Worm (Caenorhabditis elegans): ENCODE measurements around the gene ubc-23.

The ubc-23 gene

DNA sequence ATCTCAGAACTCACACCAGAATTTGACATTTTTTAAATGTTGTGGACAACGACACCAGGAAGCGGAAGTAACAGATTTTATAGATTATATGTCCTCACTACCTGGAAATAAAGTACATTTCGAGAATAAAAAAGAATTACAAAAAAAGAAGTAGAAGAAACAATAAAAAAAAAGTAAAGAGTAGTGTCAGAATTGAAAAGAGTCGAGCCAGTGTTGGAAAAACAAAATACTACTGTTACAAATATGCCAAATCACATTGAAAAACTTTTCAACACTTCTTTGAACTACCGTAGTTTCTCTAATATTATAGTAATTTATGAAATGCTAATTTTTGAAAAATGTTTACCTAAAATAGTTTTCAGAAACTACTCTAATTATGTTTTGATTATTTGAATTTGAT, 30.7 kb downstream of the ubc-23 start, which contains the start of gene C06E2.1:
C06E2.1 (minus strand) TSS at position 101 of the 400 bp plus-strand sequence.
- TF ChIP-seq med-1 (GFP tag; optimal IDR thresholded peaks at IDR 0.05; ENCODE audit: insufficient read depth) (no peak), tab-1 (GFP tag; IDR thresholded peaks at IDR 0.05) (no peak), ztf-29 (GFP tag; IDR thresholded peaks at IDR 0.05) (no peak), ztf-23 (GFP tag; IDR thresholded peaks at IDR 0.05) (no peak), cog-1 (tag; optimal IDR thresholded peaks at IDR 0.05) (no peak), ref-1 (GFP tag; conservative IDR thresholded peaks at IDR 0.05) (no peak), klf-2 (GFP tag; conservative IDR thresholded peaks at IDR 0.05) (no peak), T22C8.4 (GFP tag; IDR thresholded peaks at IDR 0.05) (no peak), flt-1 (GFP tag; IDR thresholded peaks at IDR 0.05) (no peak)

DNA sequence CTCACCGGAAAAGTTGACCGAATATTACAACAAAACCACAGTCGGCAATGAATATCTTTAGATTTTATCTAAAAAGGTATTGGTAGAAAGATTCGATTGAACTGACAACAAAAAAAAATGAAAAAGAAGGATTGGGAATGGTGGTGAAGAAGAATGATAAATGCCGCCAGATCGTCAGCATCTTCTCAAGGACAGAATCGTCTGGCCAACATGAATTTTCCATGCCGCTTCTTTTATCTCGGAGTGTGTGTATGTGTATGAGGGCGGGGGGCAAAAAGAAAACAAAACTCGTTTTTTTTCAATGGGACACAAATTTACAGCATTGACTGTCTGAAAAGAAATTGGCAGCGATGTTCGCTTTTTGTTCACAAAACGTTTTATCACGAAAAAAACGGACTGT, 31.8 kb downstream of the ubc-23 start:
- TF ChIP-seq T22C8.4 (GFP tag; IDR thresholded peaks at IDR 0.05) (no peak), flt-1 (GFP tag; IDR thresholded peaks at IDR 0.05) (no peak), ztf-29 (GFP tag; IDR thresholded peaks at IDR 0.05) (no peak), ztf-23 (GFP tag; IDR thresholded peaks at IDR 0.05) (no peak), klf-2 (GFP tag; conservative IDR thresholded peaks at IDR 0.05) (no peak), med-1 (GFP tag; optimal IDR thresholded peaks at IDR 0.05; ENCODE audit: insufficient read depth) (no peak), tab-1 (GFP tag; IDR thresholded peaks at IDR 0.05) (no peak), cog-1 (tag; optimal IDR thresholded peaks at IDR 0.05) (no peak), ref-1 (GFP tag; conservative IDR thresholded peaks at IDR 0.05) (no peak)

DNA sequence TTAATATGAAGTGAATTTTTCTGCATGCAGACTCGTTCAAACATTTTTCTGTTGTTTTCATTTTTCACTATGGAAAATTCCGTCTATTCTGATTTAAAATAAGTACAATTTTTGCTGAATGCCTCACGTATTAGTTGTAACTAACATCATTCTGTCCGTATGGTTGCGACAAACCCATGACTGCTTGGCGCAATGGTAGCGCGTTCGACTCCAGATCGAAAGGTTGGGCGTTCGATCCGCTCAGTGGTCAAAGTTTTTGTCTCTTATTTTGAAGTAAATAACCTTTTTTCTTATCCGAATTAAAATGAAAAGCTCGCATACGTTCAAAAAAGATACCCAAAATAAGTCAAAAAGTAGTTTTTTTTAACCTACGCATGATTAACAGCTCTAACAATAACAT, 33.1 kb downstream of the ubc-23 start:
- no peak for TF ChIP-seq med-1 (GFP tag; optimal IDR thresholded peaks at IDR 0.05; ENCODE audit: insufficient read depth)
- no peak for TF ChIP-seq klf-2 (GFP tag; conservative IDR thresholded peaks at IDR 0.05)
- no peak for TF ChIP-seq T22C8.4 (GFP tag; IDR thresholded peaks at IDR 0.05)
- TF ChIP-seq ztf-29 (GFP tag; IDR thresholded peaks at IDR 0.05) = no peak
- TF ChIP-seq ref-1 (GFP tag; conservative IDR thresholded peaks at IDR 0.05) = no peak
- no peak for TF ChIP-seq cog-1 (tag; optimal IDR thresholded peaks at IDR 0.05)

DNA sequence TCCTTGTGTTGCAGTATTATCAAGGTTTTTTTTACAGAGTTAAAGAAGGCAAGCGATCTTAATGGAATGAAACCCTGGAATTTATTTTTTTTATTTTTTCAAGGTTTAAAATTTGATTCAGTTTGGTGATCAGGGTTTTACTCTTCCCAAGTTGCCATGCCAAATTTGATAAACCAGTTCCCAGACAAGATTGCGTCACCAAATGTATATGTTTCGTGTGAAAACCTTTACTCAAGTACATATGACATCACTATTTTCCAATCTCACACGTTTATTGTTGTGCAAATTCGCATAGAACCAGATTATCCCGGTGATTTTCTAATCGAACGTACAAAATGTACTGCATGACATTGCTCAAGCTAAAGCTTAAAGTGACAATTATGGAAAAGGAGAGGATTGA, 34.6 kb downstream of the ubc-23 start:
- no peak for TF ChIP-seq ref-1 (GFP tag; conservative IDR thresholded peaks at IDR 0.05)
- no peak for TF ChIP-seq med-1 (GFP tag; optimal IDR thresholded peaks at IDR 0.05; ENCODE audit: insufficient read depth)
- TF ChIP-seq ztf-29 (GFP tag; IDR thresholded peaks at IDR 0.05) = no peak
- no peak for TF ChIP-seq cog-1 (tag; optimal IDR thresholded peaks at IDR 0.05)
- TF ChIP-seq tab-1 (GFP tag; IDR thresholded peaks at IDR 0.05) = no peak
- TF ChIP-seq flt-1 (GFP tag; IDR thresholded peaks at IDR 0.05) = no peak
- no peak for TF ChIP-seq ztf-23 (GFP tag; IDR thresholded peaks at IDR 0.05)
- no peak for TF ChIP-seq T22C8.4 (GFP tag; IDR thresholded peaks at IDR 0.05)
- no peak for TF ChIP-seq klf-2 (GFP tag; conservative IDR thresholded peaks at IDR 0.05)

DNA sequence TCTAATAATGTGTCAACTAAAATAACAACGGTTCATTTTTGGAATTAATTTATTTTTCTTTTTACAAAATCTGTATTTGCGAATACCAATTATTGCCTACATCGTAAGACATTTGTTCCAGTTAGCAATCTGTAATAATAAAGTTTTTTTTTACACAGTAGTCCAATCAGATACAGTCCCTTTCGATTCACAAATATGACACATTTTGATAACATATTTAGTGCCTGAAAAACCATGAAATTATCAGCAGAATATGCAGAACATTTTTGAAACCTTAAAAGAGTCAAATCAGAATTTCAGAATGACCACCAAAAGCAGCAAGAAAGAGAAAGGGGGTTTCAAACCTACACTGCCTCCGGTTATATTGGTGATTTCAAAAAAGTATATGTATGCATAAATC, 35.3 kb downstream of the ubc-23 start, which contains the start of gene C06E2.2:
C06E2.2 (plus strand) TSS at position 301 of the 400 bp plus-strand sequence.
- TF ChIP-seq tab-1 (GFP tag; IDR thresholded peaks at IDR 0.05) = no peak
- TF ChIP-seq T22C8.4 (GFP tag; IDR thresholded peaks at IDR 0.05) = no peak
- TF ChIP-seq cog-1 (tag; optimal IDR thresholded peaks at IDR 0.05) = no peak
- no peak for TF ChIP-seq ztf-29 (GFP tag; IDR thresholded peaks at IDR 0.05)
- no peak for TF ChIP-seq med-1 (GFP tag; optimal IDR thresholded peaks at IDR 0.05; ENCODE audit: insufficient read depth)
- TF ChIP-seq ztf-23 (GFP tag; IDR thresholded peaks at IDR 0.05) = no peak
- no peak for TF ChIP-seq ref-1 (GFP tag; conservative IDR thresholded peaks at IDR 0.05)
- no peak for TF ChIP-seq klf-2 (GFP tag; conservative IDR thresholded peaks at IDR 0.05)
- no peak for TF ChIP-seq flt-1 (GFP tag; IDR thresholded peaks at IDR 0.05)

DNA sequence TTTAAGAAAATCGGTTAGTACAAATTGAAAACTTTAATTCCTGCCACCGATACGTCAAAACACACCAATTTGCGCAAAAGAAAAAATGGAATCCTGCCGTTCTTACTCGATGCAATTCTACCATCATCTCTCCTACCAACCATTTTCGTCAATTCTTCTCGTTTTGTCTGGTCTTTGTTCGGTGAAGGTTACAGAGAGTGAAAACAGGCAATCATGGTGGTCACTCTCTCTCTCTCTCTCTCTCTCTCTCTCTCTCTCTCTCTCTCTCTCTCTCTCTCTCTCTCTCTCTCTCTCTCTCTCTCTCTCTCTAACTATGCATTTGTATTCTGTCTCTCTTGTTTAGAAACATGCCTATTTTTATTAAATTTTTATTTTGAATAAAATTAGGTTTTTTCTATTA, 38.1 kb downstream of the ubc-23 start:
- TF ChIP-seq cog-1 (tag; optimal IDR thresholded peaks at IDR 0.05) = no peak
- TF ChIP-seq tab-1 (GFP tag; IDR thresholded peaks at IDR 0.05) = no peak
- no peak for TF ChIP-seq ztf-23 (GFP tag; IDR thresholded peaks at IDR 0.05)
- TF ChIP-seq ref-1 (GFP tag; conservative IDR thresholded peaks at IDR 0.05) = no peak
- no peak for TF ChIP-seq flt-1 (GFP tag; IDR thresholded peaks at IDR 0.05)
- no peak for TF ChIP-seq med-1 (GFP tag; optimal IDR thresholded peaks at IDR 0.05; ENCODE audit: insufficient read depth)
- TF ChIP-seq T22C8.4 (GFP tag; IDR thresholded peaks at IDR 0.05) = no peak
- no peak for TF ChIP-seq ztf-29 (GFP tag; IDR thresholded peaks at IDR 0.05)
- TF ChIP-seq klf-2 (GFP tag; conservative IDR thresholded peaks at IDR 0.05) = no peak

DNA sequence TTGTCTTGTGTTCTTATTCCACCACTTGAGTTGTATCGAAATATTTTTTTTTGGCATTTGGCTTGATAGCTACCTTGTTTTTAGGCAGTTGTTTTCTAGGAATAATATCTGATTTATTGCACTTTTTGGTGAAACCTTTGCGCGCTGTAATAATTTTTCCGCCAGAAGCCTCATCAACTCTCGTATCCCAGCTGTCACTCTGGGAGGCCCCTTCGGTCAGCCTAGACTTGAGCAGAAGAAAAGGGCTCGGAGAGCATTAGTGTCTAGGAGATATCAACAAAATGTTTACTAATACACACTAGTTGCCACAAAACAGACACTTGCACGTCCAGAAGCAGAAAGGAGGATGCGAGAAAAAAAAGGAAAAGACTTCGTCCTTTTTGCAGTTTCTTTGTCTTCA, 44.7 kb downstream of the ubc-23 start:
- TF ChIP-seq med-1 (GFP tag; optimal IDR thresholded peaks at IDR 0.05; ENCODE audit: insufficient read depth) (no peak), tab-1 (GFP tag; IDR thresholded peaks at IDR 0.05) (no peak), cog-1 (tag; optimal IDR thresholded peaks at IDR 0.05) (no peak), flt-1 (GFP tag; IDR thresholded peaks at IDR 0.05) (no peak)

DNA sequence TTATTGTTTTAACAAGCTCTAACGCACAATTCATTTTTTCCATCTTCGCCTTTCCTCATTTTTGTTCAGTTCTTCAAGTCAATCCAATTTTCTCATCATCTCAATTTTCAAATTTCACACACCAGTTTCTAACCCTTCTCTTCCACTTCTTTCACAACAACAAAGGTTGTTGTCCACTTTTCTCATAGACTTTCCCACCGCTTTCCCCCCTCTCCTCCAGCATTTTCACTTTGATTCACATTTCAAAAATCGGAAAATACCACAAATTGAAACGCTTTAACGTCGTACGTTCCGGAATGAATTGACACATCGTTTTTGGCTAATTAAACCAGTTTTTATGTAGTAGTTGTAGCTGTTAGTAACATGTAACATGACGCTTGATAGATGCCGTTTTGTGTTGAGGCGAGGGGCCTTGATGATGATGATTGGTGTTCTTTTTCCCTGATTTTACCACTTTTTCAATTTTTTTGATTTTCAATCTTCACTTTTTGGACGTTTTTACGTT, 46.2 kb downstream of the ubc-23 start:
- TF ChIP-seq ztf-23 (GFP tag; IDR thresholded peaks at IDR 0.05) (no peak), tab-1 (GFP tag; IDR thresholded peaks at IDR 0.05) (no peak), ref-1 (GFP tag; conservative IDR thresholded peaks at IDR 0.05) (no peak), flt-1 (GFP tag; IDR thresholded peaks at IDR 0.05) (no peak), T22C8.4 (GFP tag; IDR thresholded peaks at IDR 0.05) (no peak), klf-2 (GFP tag; conservative IDR thresholded peaks at IDR 0.05) (no peak), cog-1 (tag; optimal IDR thresholded peaks at IDR 0.05) (no peak), med-1 (GFP tag; optimal IDR thresholded peaks at IDR 0.05; ENCODE audit: insufficient read depth) (no peak), ztf-29 (GFP tag; IDR thresholded peaks at IDR 0.05) (no peak)

DNA sequence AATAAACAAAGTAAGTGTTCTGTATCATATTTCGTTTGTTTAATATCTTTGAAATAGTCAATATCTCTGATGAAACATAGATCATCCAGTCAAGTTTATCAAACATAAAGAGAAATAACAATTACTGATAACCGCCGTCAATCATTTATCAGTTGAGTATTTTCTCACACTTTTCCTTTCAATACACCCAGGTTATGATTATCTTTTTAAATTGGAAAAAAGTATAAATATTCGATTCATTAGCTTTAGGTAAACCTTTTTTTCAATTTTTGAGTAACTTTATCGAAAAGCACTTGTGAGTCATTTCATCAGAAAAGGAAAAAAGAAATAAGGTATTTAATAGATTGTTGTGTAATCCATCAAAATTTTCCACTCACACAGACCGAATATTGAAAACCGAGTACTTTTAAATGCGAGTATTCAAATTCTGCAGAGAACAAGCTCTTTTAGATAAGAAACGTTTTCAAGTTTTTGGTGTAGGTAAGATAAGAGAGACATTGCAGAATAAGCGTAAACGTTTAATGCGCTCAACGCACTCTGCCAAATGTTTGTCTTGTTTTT, 47.4 kb downstream of the ubc-23 start:
- TF ChIP-seq klf-2 (GFP tag; conservative IDR thresholded peaks at IDR 0.05) (no peak), ztf-23 (GFP tag; IDR thresholded peaks at IDR 0.05) (no peak), med-1 (GFP tag; optimal IDR thresholded peaks at IDR 0.05; ENCODE audit: insufficient read depth) (no peak), ref-1 (GFP tag; conservative IDR thresholded peaks at IDR 0.05) (no peak), cog-1 (tag; optimal IDR thresholded peaks at IDR 0.05) (no peak), flt-1 (GFP tag; IDR thresholded peaks at IDR 0.05) (no peak), T22C8.4 (GFP tag; IDR thresholded peaks at IDR 0.05) (no peak), ztf-29 (GFP tag; IDR thresholded peaks at IDR 0.05) (no peak), tab-1 (GFP tag; IDR thresholded peaks at IDR 0.05) (no peak)

DNA sequence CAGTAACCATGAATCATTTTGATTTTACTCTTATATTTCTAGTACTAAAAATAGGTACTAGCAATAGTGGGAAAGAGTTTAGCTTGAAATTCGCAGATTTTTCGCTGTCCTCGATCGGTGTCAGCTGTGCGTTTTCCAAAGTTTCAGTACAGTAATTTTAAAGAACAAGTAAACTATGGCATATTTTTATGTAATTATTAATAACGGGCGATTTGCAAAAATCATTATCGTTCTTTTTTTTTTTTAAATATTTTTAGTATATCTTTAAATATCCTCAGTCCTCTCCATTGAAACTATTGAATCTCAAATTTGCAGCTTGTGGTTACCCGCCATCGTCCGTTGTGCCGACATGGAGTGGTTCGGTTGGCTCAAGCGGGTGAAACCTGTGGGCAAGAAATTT, 48.7 kb downstream of the ubc-23 start, which contains the start of gene C13E3.1:
C13E3.1 (plus strand) TSS at position 301 of the 400 bp plus-strand sequence.
- TF ChIP-seq klf-2 (GFP tag; conservative IDR thresholded peaks at IDR 0.05) (no peak), ref-1 (GFP tag; conservative IDR thresholded peaks at IDR 0.05) (no peak)
